Fruit fly (Drosophila melanogaster): Measurements from ENCODE around the gene CG31140.
A peak's percentile ranks its signal among the peaks of the same experiment; 100 is the strongest.

The CG31140 gene

DNA sequence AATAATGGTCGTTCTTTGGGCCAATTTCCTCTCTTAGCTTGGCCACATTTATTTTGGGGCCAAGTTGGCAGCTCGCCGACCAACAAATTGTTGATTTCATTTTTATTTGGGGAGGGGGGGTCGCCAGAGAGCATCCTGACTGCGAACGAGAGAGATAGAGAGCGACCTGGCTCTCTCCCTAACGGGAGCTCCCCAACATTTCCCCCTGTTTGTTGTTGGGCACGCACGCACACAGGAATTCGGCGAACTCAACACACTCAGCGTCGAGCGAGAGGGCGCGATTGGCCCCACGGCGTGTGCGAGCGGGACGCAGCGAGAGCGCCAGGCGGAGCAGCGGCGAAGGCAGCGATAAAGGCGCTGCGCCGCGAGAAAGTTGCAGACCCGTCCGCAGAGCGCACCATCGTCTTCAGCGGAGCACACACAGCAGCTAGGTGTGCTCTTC, at the start of gene CG31140 (continued):
- TF ChIP-seq p53 (GFP tag; optimal IDR thresholded peaks at IDR 0.05) (no peak), otp (GFP tag; IDR thresholded peaks at IDR 0.05) (0 out of 3 replicates have a peak, but pooled peaks have one; percentile 21), CG17328 (GFP tag; IDR thresholded peaks at IDR 0.05) (no peak), gsb (GFP tag; IDR thresholded peaks at IDR 0.05) (no peak), bcd (GFP tag; optimal IDR thresholded peaks at IDR 0.05) (no peak), sd (tag; optimal IDR thresholded peaks at IDR 0.05) (peak; percentile 91), CG2120 (GFP tag; optimal IDR thresholded peaks at IDR 0.05) (no peak), CG30020 (tag; optimal IDR thresholded peaks at IDR 0.05) (no peak), CG11695 (GFP tag; IDR thresholded peaks at IDR 0.05) (0 out of 3 replicates have a peak, but pooled peaks have one; percentile 28), CG12219 (GFP tag; optimal IDR thresholded peaks at IDR 0.05) (no peak), dpn (GFP tag; optimal IDR thresholded peaks at IDR 0.05) (no peak), Usf (GFP tag; optimal IDR thresholded peaks at IDR 0.05) (no peak), Dip3 (GFP tag; optimal IDR thresholded peaks at IDR 0.05) (no peak), dmrt11E (tag; optimal IDR thresholded peaks at IDR 0.05) (no peak), CG4360 (GFP tag; IDR thresholded peaks at IDR 0.05) (peak; percentile 61), gcm2 (GFP tag; optimal IDR thresholded peaks at IDR 0.05) (no peak), CG5245 (GFP tag; optimal IDR thresholded peaks at IDR 0.05) (no peak), ttk (GFP tag; IDR thresholded peaks at IDR 0.05) (no peak), Hsf (GFP tag; optimal IDR thresholded peaks at IDR 0.05) (no peak), klu (GFP tag; IDR thresholded peaks at IDR 0.05) (no peak), ci (GFP tag; IDR thresholded peaks at IDR 0.05) (no peak), btn (GFP tag; optimal IDR thresholded peaks at IDR 0.05) (no peak), Mes4 (GFP tag; optimal IDR thresholded peaks at IDR 0.05) (no peak), Trl (optimal IDR thresholded peaks at IDR 0.05) (peak; percentile 71 to 76), Trl (GFP tag; optimal IDR thresholded peaks at IDR 0.05) (peak; percentile 13), CG4282 (GFP tag; optimal IDR thresholded peaks at IDR 0.05) (no peak), Bgb (GFP tag; IDR thresholded peaks at IDR 0.05; ENCODE audit: partially characterized antibody) (peak; percentile 30; the same call in 1 of the 2 replicates), cwo (GFP tag; optimal IDR thresholded peaks at IDR 0.05) (no peak), emc (GFP tag; optimal IDR thresholded peaks at IDR 0.05) (no peak), CG10209 (GFP tag; optimal IDR thresholded peaks at IDR 0.05) (no peak), CG3163 (GFP tag; optimal IDR thresholded peaks at IDR 0.05) (no peak), CoRest (tag; optimal IDR thresholded peaks at IDR 0.05) (no peak), grau (tag; optimal IDR thresholded peaks at IDR 0.05) (no peak), sr (GFP tag; IDR thresholded peaks at IDR 0.05) (peak; percentile 38; the same call in 1 of the 3 replicates), Bdp1 (GFP tag; optimal IDR thresholded peaks at IDR 0.05) (no peak), Sin3A (optimal IDR thresholded peaks at IDR 0.05) (no peak), psq (GFP tag; optimal IDR thresholded peaks at IDR 0.05) (no peak), knrl (GFP tag; IDR thresholded peaks at IDR 0.05; ENCODE audit: partially characterized antibody) (no peak), CG3281 (GFP tag; optimal IDR thresholded peaks at IDR 0.05) (peak; percentile 6), CG15073 (GFP tag; optimal IDR thresholded peaks at IDR 0.05) (no peak), CG6765 (GFP tag; optimal IDR thresholded peaks at IDR 0.05) (no peak), chm (GFP tag; IDR thresholded peaks at IDR 0.05) (peak; percentile 61; the same call in 1 of the 2 replicates), Kr (GFP tag; optimal IDR thresholded peaks at IDR 0.05) (no peak), CG3407 (GFP tag; optimal IDR thresholded peaks at IDR 0.05) (no peak), CG17829 (tag; optimal IDR thresholded peaks at IDR 0.05) (peak; percentile 13), CG10431 (GFP tag; optimal IDR thresholded peaks at IDR 0.05) (no peak), CG9215 (GFP tag; IDR thresholded peaks at IDR 0.05) (no peak), CG8290 (GFP tag; optimal IDR thresholded peaks at IDR 0.05) (peak; percentile 36), CG8290 (tag; optimal IDR thresholded peaks at IDR 0.05) (peak; percentile 50 to 64), exex (tag; optimal IDR thresholded peaks at IDR 0.05) (no peak), CG6272 (GFP tag; IDR thresholded peaks at IDR 0.05) (no peak), CG33213 (GFP tag; optimal IDR thresholded peaks at IDR 0.05) (no peak), CG12155 (GFP tag; optimal IDR thresholded peaks at IDR 0.05) (no peak)

All from whole organism, embryonic.